Worm (Caenorhabditis elegans): Measurements from ENCODE around the gene C49G7.10.

ce11 chrV:4035811-4036210 lies 6.0 kb downstream of the C49G7.10 start, which contains the start of gene C49G7.13:
- TF ChIP-seq nhr-11 (tag; optimal IDR thresholded peaks at IDR 0.05) (no peak), unc-55 (GFP tag; optimal IDR thresholded peaks at IDR 0.05) (no peak), nfya-1 (tag; optimal IDR thresholded peaks at IDR 0.05) (no peak), rnt-1 (tag; optimal IDR thresholded peaks at IDR 0.05) (no peak), tbx-7 (tag; optimal IDR thresholded peaks at IDR 0.05) (no peak), nhr-232 (tag; optimal IDR thresholded peaks at IDR 0.05) (no peak), dmd-4 (tag; optimal IDR thresholded peaks at IDR 0.05; ENCODE audit: borderline replicate concordance) (no peak), ceh-6 (GFP tag; optimal IDR thresholded peaks at IDR 0.05) (no peak), mec-3 (tag; optimal IDR thresholded peaks at IDR 0.05; ENCODE audit: borderline replicate concordance) (no peak), ceh-30 (tag; optimal IDR thresholded peaks at IDR 0.05) (no peak), lin-11 (tag; optimal IDR thresholded peaks at IDR 0.05) (no peak), ref-2 (tag; optimal IDR thresholded peaks at IDR 0.05) (no peak)
